Fruit fly (Drosophila melanogaster): ENCODE data around the gene CG43703.

CG43703 gene

DNA sequence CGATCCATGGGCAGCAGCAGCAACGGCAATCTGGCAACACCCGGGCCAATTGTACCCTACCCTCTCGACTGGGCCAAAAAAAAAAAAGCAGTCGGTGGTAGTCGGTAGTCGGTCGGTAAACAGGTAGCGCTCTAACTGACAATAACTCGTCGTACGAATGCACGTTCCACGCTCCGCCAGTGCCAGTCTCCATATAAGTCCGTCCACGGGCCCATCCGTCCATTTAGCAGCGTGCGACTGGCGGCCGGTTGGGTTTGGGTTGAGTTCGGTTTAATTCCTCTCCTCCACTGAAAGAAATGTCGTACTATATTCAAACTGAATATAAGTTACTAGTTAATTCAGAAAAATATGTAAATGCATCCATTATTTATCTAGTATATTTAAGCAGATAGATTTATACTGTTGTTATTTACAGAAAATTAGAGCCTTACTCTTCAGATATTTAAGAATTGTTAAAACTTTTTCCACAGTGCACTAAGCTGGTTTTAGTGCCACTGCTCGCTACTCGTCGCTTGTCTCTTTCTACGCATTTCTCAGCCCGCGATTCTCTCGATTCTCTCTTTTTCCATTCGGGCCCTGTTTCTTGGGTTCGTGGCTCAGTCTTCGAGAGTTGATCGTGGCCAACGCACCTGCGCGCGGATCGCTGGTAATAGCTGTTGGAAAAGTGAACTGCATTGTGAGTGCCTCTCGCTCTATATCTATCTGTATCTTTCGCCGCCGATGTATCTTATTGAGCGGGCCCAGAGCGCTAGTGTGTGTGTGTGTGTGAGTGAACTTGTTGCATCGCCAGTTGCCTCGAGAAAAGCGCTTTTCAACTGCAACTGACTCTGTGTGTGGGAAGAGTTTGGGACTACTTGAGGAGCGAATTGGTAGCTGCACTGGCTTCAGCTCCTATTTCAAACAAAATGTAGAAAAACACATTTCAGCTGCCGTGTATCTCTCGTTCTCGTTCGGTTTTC is 6.1 kb downstream of the CG43703 start, which contains the start of gene bowl (continued):
- TF ChIP-seq Side (GFP tag; optimal IDR thresholded peaks at IDR 0.05): peak; percentile 93
- TF ChIP-seq CG4707 (GFP tag; optimal IDR thresholded peaks at IDR 0.05): peak; percentile 91
- no peak for TF ChIP-seq prd (optimal IDR thresholded peaks at IDR 0.05)
- peak; percentile 98 for TF ChIP-seq prd (GFP tag; IDR thresholded peaks at IDR 0.05)
- TF ChIP-seq CG4404 (GFP tag; IDR thresholded peaks at IDR 0.05): peak; percentile 97
- peak; percentile 95 for TF ChIP-seq CG13775 (GFP tag; optimal IDR thresholded peaks at IDR 0.05)
- TF ChIP-seq HmgD (GFP tag; optimal IDR thresholded peaks at IDR 0.05): peak; percentile 67
- TF ChIP-seq wdn (GFP tag; IDR thresholded peaks at IDR 0.05): peak; percentile 95
- peak; percentile 82; the same call in 1 of the 2 replicates for TF ChIP-seq ham (GFP tag; IDR thresholded peaks at IDR 0.05)
- peak; percentile 95 for TF ChIP-seq CG8765 (GFP tag; IDR thresholded peaks at IDR 0.05)
- peak; percentile 79 for TF ChIP-seq CG6654 (GFP tag; optimal IDR thresholded peaks at IDR 0.05)
- TF ChIP-seq hb (GFP tag; IDR thresholded peaks at IDR 0.05; ENCODE audit: partially characterized antibody): no peak
- peak; percentile 74; the same call in 1 of the 2 replicates for TF ChIP-seq GATAe (GFP tag; conservative IDR thresholded peaks at IDR 0.05)
- TF ChIP-seq gem (tag; optimal IDR thresholded peaks at IDR 0.05): peak; percentile 99
- peak; percentile 94 for TF ChIP-seq CG18599 (GFP tag; optimal IDR thresholded peaks at IDR 0.05)
- TF ChIP-seq CG4282 (GFP tag; optimal IDR thresholded peaks at IDR 0.05): peak; percentile 61
- peak; percentile 91 for TF ChIP-seq nau (GFP tag; optimal IDR thresholded peaks at IDR 0.05)
- no peak for TF ChIP-seq br (optimal IDR thresholded peaks at IDR 0.05)
- no peak for TF ChIP-seq Tbp (GFP tag; optimal IDR thresholded peaks at IDR 0.05)
- peak; percentile 85 for TF ChIP-seq CG13123 (GFP tag; optimal IDR thresholded peaks at IDR 0.05)
- peak; percentile 95 for TF ChIP-seq wor (GFP tag; IDR thresholded peaks at IDR 0.05)
- TF ChIP-seq BtbVII (GFP tag; optimal IDR thresholded peaks at IDR 0.05): peak; percentile 84
- TF ChIP-seq Taf1 (GFP tag; IDR thresholded peaks at IDR 0.05): peak; percentile 79
- peak; percentile 97 for TF ChIP-seq Sox102F (GFP tag; optimal IDR thresholded peaks at IDR 0.05)
- peak; percentile 97 for TF ChIP-seq so (GFP tag; IDR thresholded peaks at IDR 0.05)
- TF ChIP-seq da (GFP tag; optimal IDR thresholded peaks at IDR 0.05): peak; percentile 0
- TF ChIP-seq usp (GFP tag; optimal IDR thresholded peaks at IDR 0.05): no peak
- peak; percentile 99 for TF ChIP-seq Drgx (GFP tag; IDR thresholded peaks at IDR 0.05)
- TF ChIP-seq jumu (GFP tag; optimal IDR thresholded peaks at IDR 0.05): peak; percentile 92
- TF ChIP-seq CG12071 (GFP tag; optimal IDR thresholded peaks at IDR 0.05): peak; percentile 68
- TF ChIP-seq kah (GFP tag; optimal IDR thresholded peaks at IDR 0.05): peak; percentile 53
- peak; percentile 83 for TF ChIP-seq repo (GFP tag; optimal IDR thresholded peaks at IDR 0.05)
- TF ChIP-seq ash1 (GFP tag; optimal IDR thresholded peaks at IDR 0.05): peak; percentile 14
- peak; percentile 90 for TF ChIP-seq CG17612 (GFP tag; IDR thresholded peaks at IDR 0.05)
- TF ChIP-seq ase (GFP tag; IDR thresholded peaks at IDR 0.05): peak; percentile 94
- TF ChIP-seq CG10979 (tag; optimal IDR thresholded peaks at IDR 0.05): peak; percentile 97
- TF ChIP-seq ato (GFP tag; IDR thresholded peaks at IDR 0.05; ENCODE audit: partially characterized antibody): no peak
- TF ChIP-seq CG11723 (GFP tag; optimal IDR thresholded peaks at IDR 0.05): peak; percentile 89
- TF ChIP-seq CG10462 (GFP tag; optimal IDR thresholded peaks at IDR 0.05): peak; percentile 97
- TF ChIP-seq CG3281 (GFP tag; optimal IDR thresholded peaks at IDR 0.05): peak; percentile 86
- TF ChIP-seq CG11696 (GFP tag; IDR thresholded peaks at IDR 0.05): peak; percentile 90
- TF ChIP-seq Dad (GFP tag; optimal IDR thresholded peaks at IDR 0.05): peak; percentile 82
- peak; percentile 96 for TF ChIP-seq Ada2b (GFP tag; IDR thresholded peaks at IDR 0.05)
- peak; percentile 75 for TF ChIP-seq CG31388 (GFP tag; optimal IDR thresholded peaks at IDR 0.05)
- TF ChIP-seq CG2889 (GFP tag; IDR thresholded peaks at IDR 0.05): peak; percentile 94
- TF ChIP-seq ab (GFP tag; optimal IDR thresholded peaks at IDR 0.05): peak; percentile 80
- no peak for TF ChIP-seq pan (optimal IDR thresholded peaks at IDR 0.05)
- TF ChIP-seq pan (GFP tag; optimal IDR thresholded peaks at IDR 0.05 in 1 of 2, IDR thresholded peaks at IDR 0.05 in 1 of 2): peak in 1 of 2 experiments; percentile 97
- TF ChIP-seq CG12104 (GFP tag; optimal IDR thresholded peaks at IDR 0.05): peak; percentile 92
- peak; percentile 95 for TF ChIP-seq ci (GFP tag; IDR thresholded peaks at IDR 0.05)

All from whole organism, embryonic.